Worm (Caenorhabditis elegans): ENCODE measurements around the gene C38D9.2.

ce11 chrV:17533200-17533599, 33.8 kb upstream of the C38D9.2 start:
- TF ChIP-seq klf-2 (GFP tag; conservative IDR thresholded peaks at IDR 0.05) (no peak), T22C8.4 (GFP tag; IDR thresholded peaks at IDR 0.05) (no peak), cog-1 (tag; optimal IDR thresholded peaks at IDR 0.05) (no peak), ztf-29 (GFP tag; IDR thresholded peaks at IDR 0.05) (no peak)
